Worm (Caenorhabditis elegans): ENCODE results near the gene T02D1.4.

DNA sequence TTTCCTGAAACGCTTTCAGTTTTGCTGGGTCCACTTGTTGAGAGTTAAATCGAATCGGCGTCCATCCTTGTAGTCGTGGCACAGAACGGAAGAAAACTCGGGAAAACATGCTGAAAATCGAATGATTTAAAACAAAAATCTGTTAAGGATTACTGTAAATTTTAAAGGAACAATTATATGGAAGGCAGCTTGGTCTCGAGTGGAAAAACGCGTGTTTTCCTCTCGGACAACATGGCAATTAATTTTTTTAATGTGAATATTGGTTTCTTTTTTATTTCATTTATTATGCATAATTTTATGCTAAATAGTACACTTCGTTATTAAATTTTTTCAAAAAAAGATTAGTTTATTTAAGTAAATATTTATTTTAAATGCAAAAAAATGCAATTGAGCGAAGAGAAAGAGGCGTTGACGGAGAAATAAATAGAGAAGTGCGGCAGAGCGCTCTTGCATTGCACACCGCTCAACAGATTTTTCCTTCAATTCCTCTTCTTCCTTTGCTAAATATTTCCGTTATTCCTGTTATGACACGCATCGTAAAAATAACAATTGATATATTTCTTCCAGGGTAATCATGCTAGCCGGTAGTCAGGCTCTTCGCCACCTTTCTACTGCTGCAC is 19.4 kb upstream of the T02D1.4 start, which contains the start of the genes C30H6.9 and dlat-2:
- TF ChIP-seq hnd-1 (tag; optimal IDR thresholded peaks at IDR 0.05): no peak
- TF ChIP-seq ama-1 (optimal IDR thresholded peaks at IDR 0.05): no peak
- TF ChIP-seq tbx-11 (GFP tag; IDR thresholded peaks at IDR 0.05): no peak

Data from whole organism, early embryonic.